Fruit fly (Drosophila melanogaster) whole organism, embryonic: Measurements from ENCODE around the gene CG13108.
A peak's percentile ranks its signal among the peaks of the same experiment; 100 is the strongest.

Source experiments
- CG2199 ChIP-seq: fragments of 200-800 bp; sonication (Bioruptor generic); IDR thresholded peaks from 3 replicates; pipeline ENCODE4 v1.3.6; 2022; ENCODE audit warnings: missing biosample characterization, missing genetic modification characterization
- Elba2 ChIP-seq: fragments of 200-800 bp; sonication (Bioruptor generic); optimal IDR thresholded peaks from 3 replicates; lab custom pipeline; 2016; ENCODE audit warnings: missing biosample characterization, missing genetic modification characterization
- hbn ChIP-seq: fragments of 200-800 bp; sonication (Bioruptor generic); IDR thresholded peaks from 2 replicates; pipeline ENCODE4 v1.3.6; 2022; ENCODE audit warnings: missing biosample characterization, missing genetic modification characterization; ENCODE audit not compliant: partially characterized antibody
- seq ChIP-seq: fragments of 200-800 bp; sonication (Bioruptor generic); IDR thresholded peaks from 2 replicates; pipeline ENCODE4 v1.3.6; 2022; ENCODE audit warnings: missing biosample characterization, missing genetic modification characterization

DNA sequence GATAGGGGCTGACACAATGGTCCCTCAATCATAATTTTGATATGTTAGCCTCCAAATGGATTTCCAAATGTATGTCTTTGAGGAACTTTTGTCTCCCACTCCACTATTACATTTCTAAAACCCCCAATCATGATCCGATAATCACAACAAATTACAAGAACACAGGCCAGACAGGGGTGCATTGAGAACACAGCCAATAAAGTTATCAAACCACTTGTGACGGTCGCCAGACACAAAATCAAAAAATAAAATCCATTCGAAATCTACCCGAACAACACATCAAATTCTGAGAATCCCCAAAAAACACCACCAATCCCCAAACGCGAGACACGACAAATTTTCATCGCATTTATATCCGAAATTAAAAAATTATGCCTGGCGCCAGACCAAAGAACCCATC lies 40.3 kb upstream of the CG13108 start:
- TF ChIP-seq Elba2, result no peak
- peak; percentile 74; the same call in 2 of the 3 replicates for TF ChIP-seq CG2199 (GFP tag; lab: Robert Waterston, UW)
- no peak for TF ChIP-seq seq (GFP tag; lab: Robert Waterston, UW)
- no peak for TF ChIP-seq hbn (GFP tag; lab: Robert Waterston, UW)
